Fruit fly (Drosophila melanogaster) whole organism, embryonic: ENCODE data around the gene D1.

Source experiments
- Aef1 ChIP-seq: fragments of 200-800 bp; sonication (Bioruptor generic); IDR thresholded peaks from 3 replicates; pipeline ENCODE4 v1.3.6; 2022; ENCODE audit warnings: missing biosample characterization, missing genetic modification characterization
- Atf6 ChIP-seq: fragments of 200-800 bp; sonication (Bioruptor generic); IDR thresholded peaks from 2 replicates; pipeline ENCODE4 v1.3.6; 2022; ENCODE audit warnings: missing biosample characterization, missing genetic modification characterization
- Bgb ChIP-seq: fragments of 200-800 bp; sonication (Bioruptor generic); IDR thresholded peaks from 2 replicates; pipeline ENCODE4 v1.3.6; 2022; ENCODE audit warnings: missing biosample characterization, missing genetic modification characterization; ENCODE audit not compliant: partially characterized antibody
- CG10209 ChIP-seq: fragments of 200-800 bp; sonication (Bioruptor generic); optimal IDR thresholded peaks from 3 replicates; lab custom pipeline; 2017; ENCODE audit warnings: missing biosample characterization, mild to moderate bottlenecking, missing genetic modification characterization, missing genetic modification reagents
- CG11504 ChIP-seq: fragments of 200-800 bp; sonication (Bioruptor generic); optimal IDR thresholded peaks from 3 replicates; lab custom pipeline; 2019; ENCODE audit warnings: missing biosample characterization, mild to moderate bottlenecking, missing genetic modification characterization, moderate library complexity
- CG12391 ChIP-seq: fragments of 200-800 bp; sonication (Bioruptor generic); optimal IDR thresholded peaks from 3 replicates; lab custom pipeline; 2018; ENCODE audit warnings: missing biosample characterization, mild to moderate bottlenecking, missing genetic modification characterization, moderate library complexity
- CG15073 ChIP-seq: fragments of 200-800 bp; sonication (Bioruptor generic); optimal IDR thresholded peaks from 2 replicates; lab custom pipeline; 2016; ENCODE audit warnings: missing biosample characterization, missing genetic modification characterization
- CG15696 ChIP-seq: fragments of 200-800 bp; sonication (Bioruptor generic); optimal IDR thresholded peaks from 2 replicates; lab custom pipeline; 2019; ENCODE audit warnings: missing biosample characterization, mild to moderate bottlenecking, missing genetic modification characterization, moderate library complexity
- CG1602 ChIP-seq: fragments of 200-800 bp; sonication (Bioruptor generic); optimal IDR thresholded peaks from 3 replicates; lab custom pipeline; 2016; ENCODE audit warnings: missing biosample characterization, missing genetic modification characterization
- CG1603 ChIP-seq: fragments of 200-800 bp; sonication (Bioruptor generic); optimal IDR thresholded peaks from 2 replicates; lab custom pipeline; 2019; ENCODE audit warnings: missing biosample characterization, mild to moderate bottlenecking, missing genetic modification characterization, moderate library complexity
- CG17359 ChIP-seq: fragments of 200-800 bp; sonication (Bioruptor generic); optimal IDR thresholded peaks from 3 replicates; lab custom pipeline; 2018; ENCODE audit warnings: missing biosample characterization, mild to moderate bottlenecking, missing genetic modification characterization, moderate library complexity
- CG17385 ChIP-seq: fragments of 200-800 bp; sonication (Bioruptor generic); optimal IDR thresholded peaks from 3 replicates; lab custom pipeline; 2018; ENCODE audit warnings: missing biosample characterization, mild to moderate bottlenecking, missing genetic modification characterization
- CG2712 ChIP-seq: fragments of 200-800 bp; optimal IDR thresholded peaks from 3 replicates; lab custom pipeline; 2019; ENCODE audit warnings: missing biosample characterization, mild to moderate bottlenecking, missing genetic modification characterization, moderate library complexity
- CG30403 ChIP-seq: fragments of 200-800 bp; sonication (Bioruptor generic); optimal IDR thresholded peaks from 3 replicates; lab custom pipeline; 2016; ENCODE audit warnings: missing biosample characterization, missing genetic modification characterization
- CG4282 ChIP-seq: fragments of 200-800 bp; sonication (Bioruptor generic); optimal IDR thresholded peaks from 2 replicates; lab custom pipeline; 2016; ENCODE audit warnings: missing biosample characterization, missing genetic modification characterization
- CG6791 ChIP-seq: fragments of 200-800 bp; sonication (Bioruptor generic); IDR thresholded peaks from 3 replicates; pipeline ENCODE4 v1.3.6; 2022; ENCODE audit warnings: missing biosample characterization, missing genetic modification characterization; ENCODE audit not compliant: partially characterized antibody
- CG7357 ChIP-seq: fragments of 200-800 bp; sonication (Bioruptor generic); IDR thresholded peaks from 3 replicates; pipeline ENCODE4 v1.3.6; 2022; ENCODE audit warnings: missing biosample characterization, missing genetic modification characterization
- CG7556 ChIP-seq: fragments of 200-800 bp; sonication (Bioruptor generic); optimal IDR thresholded peaks from 2 replicates; lab custom pipeline; 2017; ENCODE audit warnings: missing biosample characterization, mild to moderate bottlenecking, missing genetic modification characterization
- CG8388 ChIP-seq: fragments of 200-800 bp; sonication (Bioruptor generic); optimal IDR thresholded peaks from 2 replicates; lab custom pipeline; 2019; ENCODE audit warnings: missing biosample characterization, mild to moderate bottlenecking, missing genetic modification characterization, moderate library complexity
- CG9437 ChIP-seq: fragments of 200-800 bp; sonication (Bioruptor generic); optimal IDR thresholded peaks from 2 replicates; lab custom pipeline; 2018; ENCODE audit warnings: missing biosample characterization, mild to moderate bottlenecking, missing genetic modification characterization
- CHES-1-like ChIP-seq: fragments of 200-800 bp; sonication (Bioruptor generic); optimal IDR thresholded peaks from 2 replicates; lab custom pipeline; 2016; ENCODE audit warnings: missing biosample characterization, missing genetic modification characterization
- CoRest ChIP-seq: fragments of 200-800 bp; sonication (Bioruptor generic); optimal IDR thresholded peaks from 3 replicates; lab custom pipeline; 2018; ENCODE audit warnings: missing biosample characterization, mild to moderate bottlenecking, missing genetic modification characterization, moderate library complexity
- Dll ChIP-seq: fragments of 200-800 bp; sonication (Bioruptor generic); IDR thresholded peaks from 4 replicates; pipeline ENCODE4 v1.3.6; 2022; ENCODE audit warnings: missing biosample characterization, missing genetic modification characterization; ENCODE audit not compliant: partially characterized antibody
- Doc2 ChIP-seq: fragments of 200-800 bp; sonication (Bioruptor generic); IDR thresholded peaks from 2 replicates; pipeline ENCODE4 v1.3.6; 2022; ENCODE audit warnings: missing biosample characterization, missing genetic modification characterization
- Doc3 ChIP-seq: fragments of 200-800 bp; sonication (Bioruptor generic); IDR thresholded peaks from 3 replicates; pipeline ENCODE4 v1.3.6; 2022; ENCODE audit warnings: missing biosample characterization, missing genetic modification characterization; ENCODE audit not compliant: partially characterized antibody
- E2f2 ChIP-seq: fragments of 200-800 bp; sonication (Bioruptor generic); IDR thresholded peaks from 2 replicates; pipeline ENCODE4 v1.3.6; 2022; ENCODE audit warnings: missing biosample characterization, missing genetic modification characterization
- HLH3B ChIP-seq: fragments of 200-800 bp; sonication (Bioruptor generic); IDR thresholded peaks from 2 replicates; pipeline ENCODE4 v1.3.6; 2022; ENCODE audit warnings: missing biosample characterization, missing genetic modification characterization
- Hr78 ChIP-seq, 2 experiments: fragments of 200-800 bp in 1 of 2; fragments of >200 bp in 1 of 2; sonication (Bioruptor generic) in 1 of 2; optimal IDR thresholded peaks; 2 replicates each; lab custom pipeline; 2017 to 2019; ENCODE audit warnings: missing biosample characterization in 2 of 2, missing genetic modification characterization in 2 of 2, mild to moderate bottlenecking in 1 of 2, moderate library complexity in 1 of 2
- Hsf ChIP-seq: fragments of 200-800 bp; sonication (Bioruptor generic); optimal IDR thresholded peaks from 3 replicates; lab custom pipeline; 2016; ENCODE audit warnings: missing biosample characterization, missing genetic modification characterization
- Lhr ChIP-seq: fragments of 200-800 bp; sonication (Bioruptor generic); optimal IDR thresholded peaks from 3 replicates; lab custom pipeline; 2017; ENCODE audit warnings: mild to moderate bottlenecking, missing biosample characterization, missing genetic modification reagents, missing genetic modification characterization
- MTF-1 ChIP-seq: fragments of 200-800 bp; sonication (Bioruptor generic); optimal IDR thresholded peaks from 2 replicates; lab custom pipeline; 2018; ENCODE audit warnings: missing biosample characterization, mild to moderate bottlenecking, missing genetic modification characterization, borderline replicate concordance
- Med ChIP-seq: fragments of 200-800 bp; sonication (Bioruptor generic); peaks from one replicate; lab custom pipeline; 2016; ENCODE audit warnings: missing biosample characterization, missing genetic modification characterization, mild to moderate bottlenecking, inconsistent platforms, moderate library complexity
- Meics ChIP-seq: fragments of 200-800 bp; sonication (Bioruptor generic); optimal IDR thresholded peaks from 2 replicates; lab custom pipeline; 2017; ENCODE audit warnings: missing biosample characterization, mild to moderate bottlenecking, missing genetic modification characterization
- NFAT ChIP-seq: fragments of 200-800 bp; sonication (Bioruptor generic); IDR thresholded peaks from 2 replicates; pipeline ENCODE4 v1.3.6; 2022; ENCODE audit warnings: missing biosample characterization, missing genetic modification characterization
- Sry-δ ChIP-seq: fragments of 200-800 bp; sonication (Bioruptor generic); optimal IDR thresholded peaks from 2 replicates; lab custom pipeline; 2016; ENCODE audit warnings: missing biosample characterization, missing genetic modification characterization
- Ssrp ChIP-seq: fragments of 200-800 bp; sonication (Bioruptor generic); optimal IDR thresholded peaks from 2 replicates; lab custom pipeline; 2018; ENCODE audit warnings: missing biosample characterization, mild to moderate bottlenecking, missing genetic modification characterization, moderate library complexity
- Vsx1 ChIP-seq: fragments of 200-800 bp; sonication (Bioruptor generic); optimal IDR thresholded peaks from 2 replicates; lab custom pipeline; 2017; ENCODE audit warnings: missing biosample characterization, mild to moderate bottlenecking, missing genetic modification characterization, missing genetic modification reagents
- chif ChIP-seq, 2 experiments: fragments of 200-800 bp; sonication (Bioruptor generic); optimal IDR thresholded peaks; 3 replicates each; lab custom pipeline; 2016; ENCODE audit warnings: missing biosample characterization in 2 of 2, missing genetic modification characterization in 2 of 2
- ewg ChIP-seq: fragments of 200-800 bp; sonication (Bioruptor generic); optimal IDR thresholded peaks from 3 replicates; lab custom pipeline; 2017; ENCODE audit warnings: mild to moderate bottlenecking, missing biosample characterization, missing genetic modification reagents, missing genetic modification characterization
- grn ChIP-seq: fragments of 200-800 bp; sonication (Bioruptor generic); optimal IDR thresholded peaks from 3 replicates; lab custom pipeline; 2017; ENCODE audit warnings: missing biosample characterization, missing genetic modification characterization
- gro ChIP-seq: fragments of 200-800 bp; sonication (Bioruptor generic); optimal IDR thresholded peaks from 2 replicates; lab custom pipeline; 2016; ENCODE audit warnings: missing biosample characterization, missing genetic modification characterization
- lilli ChIP-seq: fragments of 200-800 bp; sonication (Bioruptor generic); optimal IDR thresholded peaks from 3 replicates; lab custom pipeline; 2016; ENCODE audit warnings: missing biosample characterization, missing genetic modification characterization
- mam ChIP-seq: fragments of 200-800 bp; sonication (Bioruptor generic); optimal IDR thresholded peaks from 3 replicates; lab custom pipeline; 2016; ENCODE audit warnings: missing biosample characterization, missing genetic modification characterization
- nmo ChIP-seq: fragments of 200-800 bp; sonication (Bioruptor generic); optimal IDR thresholded peaks from 2 replicates; lab custom pipeline; 2018; ENCODE audit warnings: missing biosample characterization, mild to moderate bottlenecking, missing genetic modification characterization, moderate library complexity
- phol ChIP-seq: fragments of 200-800 bp; sonication (Bioruptor generic); optimal IDR thresholded peaks from 3 replicates; lab custom pipeline; 2018; ENCODE audit warnings: missing biosample characterization, mild to moderate bottlenecking, missing genetic modification characterization, moderate library complexity
- sens-2 ChIP-seq: fragments of 200-800 bp; sonication (Bioruptor generic); IDR thresholded peaks from 2 replicates; pipeline ENCODE4 v1.3.6; 2022; ENCODE audit warnings: missing biosample characterization, missing genetic modification characterization
- tgo ChIP-seq: fragments of 200-800 bp; sonication (Bioruptor generic); IDR thresholded peaks from 3 replicates; pipeline ENCODE4 v1.3.6; 2022; ENCODE audit warnings: missing biosample characterization, missing genetic modification characterization
- tll ChIP-seq, 2 experiments: fragments of 200-800 bp in 1 of 2; fragments of >200 bp in 1 of 2; sonication (Bioruptor generic) in 1 of 2; optimal IDR thresholded peaks; 2 replicates each; lab custom pipeline; 2017 to 2019; ENCODE audit warnings: missing biosample characterization in 2 of 2, missing genetic modification characterization in 2 of 2, mild to moderate bottlenecking in 1 of 2, moderate library complexity in 1 of 2
- yki ChIP-seq: fragments of >200 bp; optimal IDR thresholded peaks from 3 replicates; lab custom pipeline; 2018

The D1 gene

DNA sequence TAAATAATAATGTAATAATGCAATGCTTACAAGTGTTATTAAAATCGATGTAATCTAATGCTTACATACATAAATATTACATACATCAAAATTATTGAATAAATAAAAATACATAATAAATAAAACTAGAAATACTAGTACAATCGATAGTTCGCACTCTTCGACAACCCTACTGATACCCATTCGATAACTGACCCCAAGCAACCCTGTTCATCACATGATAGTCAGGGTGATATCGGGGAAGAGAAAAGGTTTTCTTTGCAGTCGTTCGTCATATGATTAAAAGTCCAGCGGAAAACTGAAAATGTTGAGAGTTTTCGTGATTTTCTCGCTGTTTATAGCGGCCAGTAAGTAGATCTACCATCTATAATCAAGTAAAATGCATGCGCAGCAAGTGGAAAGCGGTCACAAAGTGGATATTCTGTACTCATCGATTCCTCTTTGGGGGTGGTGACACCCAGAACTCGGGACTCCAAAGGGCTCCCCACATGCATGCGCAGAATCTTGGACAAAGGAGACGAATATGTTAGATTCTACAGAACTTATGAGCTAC, 20.0 kb upstream of the D1 start, which contains the start of gene ATP6AP2 (continued):
- TF ChIP-seq yki (lab: Kevin White, UChicago): no peak
- peak; percentile 27; the same call in 1 of the 3 replicates for TF ChIP-seq tgo (GFP tag; lab: Robert Waterston, UW)
- peak; percentile 86 for TF ChIP-seq Bgb (GFP tag; lab: Robert Waterston, UW)
- peak; percentile 44 for TF ChIP-seq CG15696
- TF ChIP-seq NFAT: peak; percentile 70; the same call in 1 of the 2 replicates
- peak; percentile 26 for TF ChIP-seq CHES-1-like (GFP tag; lab: Kevin White, UChicago)
- TF ChIP-seq CG12391 (tag; lab: Kevin White, UChicago): peak; percentile 82
- peak; percentile 71 for TF ChIP-seq nmo (GFP tag; lab: Kevin White, UChicago)
- peak; percentile 65 for TF ChIP-seq CG17359 (tag; lab: Kevin White, UChicago)
- TF ChIP-seq CG7357 (GFP tag; lab: Robert Waterston, UW): 0 out of 3 replicates have a peak, but pooled peaks have one; percentile 7
- TF ChIP-seq HLH3B (GFP tag; lab: Robert Waterston, UW): peak; percentile 28; the same call in 1 of the 2 replicates
- peak; percentile 43 for TF ChIP-seq mam (GFP tag; lab: Kevin White, UChicago)
- TF ChIP-seq MTF-1 (GFP tag; lab: Kevin White, UChicago): no peak
- TF ChIP-seq phol (tag; lab: Kevin White, UChicago): peak; percentile 69
- no peak for TF ChIP-seq grn (GFP tag; lab: Kevin White, UChicago)
- TF ChIP-seq sens-2 (GFP tag; lab: Robert Waterston, UW): no peak
- no peak for TF ChIP-seq Doc2 (GFP tag; lab: Robert Waterston, UW)
- TF ChIP-seq CG1603 (tag; lab: Kevin White, UChicago): peak; percentile 49
- no peak for TF ChIP-seq CG4282 (GFP tag; lab: Kevin White, UChicago)
- TF ChIP-seq Ssrp: peak; percentile 18
- peak; percentile 89 for TF ChIP-seq Med (GFP tag; lab: Kevin White, UChicago)
- peak; percentile 42 for TF ChIP-seq Hsf (GFP tag; lab: Kevin White, UChicago)
- TF ChIP-seq CG11504 (tag; lab: Kevin White, UChicago): no peak
- peak; percentile 35 for TF ChIP-seq Lhr (GFP tag; lab: Kevin White, UChicago)
- TF ChIP-seq Dll: peak; percentile 78; the same call in 3 of the 4 replicates
- TF ChIP-seq CG30403: peak; percentile 71
- peak; percentile 55 for TF ChIP-seq Meics
- TF ChIP-seq Doc3 (GFP tag; lab: Robert Waterston, UW): peak; percentile 68
- TF ChIP-seq CoRest: peak; percentile 67
- TF ChIP-seq Hr78 (GFP tag; optimal IDR thresholded peaks at IDR 0.05; lab: Kevin White, UChicago): no peak
- TF ChIP-seq E2f2: peak; percentile 39; the same call in 1 of the 2 replicates
- no peak for TF ChIP-seq CG10209 (GFP tag; lab: Kevin White, UChicago)
- TF ChIP-seq CG8388 (GFP tag; lab: Kevin White, UChicago): no peak
- peak; percentile 63 for TF ChIP-seq Sry-δ (GFP tag; lab: Kevin White, UChicago)
- peak; percentile 52 for TF ChIP-seq ewg (GFP tag; lab: Kevin White, UChicago)
- TF ChIP-seq gro (GFP tag; lab: Kevin White, UChicago): peak; percentile 11
- no peak for TF ChIP-seq Vsx1
- TF ChIP-seq CG17385: peak; percentile 38
- peak; percentile 79 for TF ChIP-seq CG6791
- TF ChIP-seq CG2712: peak; percentile 79
- TF ChIP-seq lilli (GFP tag; lab: Kevin White, UChicago): peak; percentile 58
- peak; percentile 32 for TF ChIP-seq CG1602 (GFP tag; lab: Kevin White, UChicago)
- no peak for TF ChIP-seq CG9437
- TF ChIP-seq Aef1 (GFP tag; lab: Robert Waterston, UW): peak; percentile 32; the same call in 1 of the 3 replicates
- TF ChIP-seq Atf6: peak; percentile 62; the same call in 1 of the 2 replicates
- no peak for TF ChIP-seq chif (GFP tag; optimal IDR thresholded peaks at IDR 0.05; lab: Kevin White, UChicago)
- no peak for TF ChIP-seq CG15073
- no peak for TF ChIP-seq tll (GFP tag; optimal IDR thresholded peaks at IDR 0.05; lab: Kevin White, UChicago)
- TF ChIP-seq CG7556: peak; percentile 33
